Worm (Caenorhabditis elegans) whole organism, L4/young adult: ENCODE measurements around the gene bmy-1.

Source experiments
- dao-5 ChIP-seq: sonication (generic microtip); optimal IDR thresholded peaks from 2 replicates; lab custom pipeline; 2016; ENCODE audit warnings: missing genotype, missing genetic modification characterization, moderate library complexity, missing compliant biosample characterization
- him-1 ChIP-seq: sonication (generic microtip); optimal IDR thresholded peaks from 2 replicates; lab custom pipeline; 2016; ENCODE audit warnings: missing genotype, missing genetic modification reagents, missing genetic modification characterization, missing compliant biosample characterization

DNA sequence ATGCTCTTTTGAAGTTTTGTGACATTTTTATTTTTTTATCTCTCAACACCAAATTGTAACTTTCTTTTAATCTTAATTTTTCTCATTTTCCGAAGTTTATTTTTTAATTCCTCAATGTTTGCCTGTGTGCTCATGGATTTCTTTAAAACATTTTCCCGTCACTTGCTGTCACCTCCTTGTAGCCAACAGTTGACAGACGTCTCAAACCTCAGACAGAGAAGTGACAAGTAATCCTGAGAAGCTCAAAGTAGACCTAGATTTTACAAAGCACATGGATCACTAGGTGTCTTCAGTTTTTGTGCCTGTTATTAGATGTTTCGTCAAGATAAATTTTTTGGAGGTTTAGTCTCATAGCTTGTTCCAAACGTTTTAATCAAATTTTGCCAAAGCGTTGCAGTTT lies 48.8 kb upstream of the bmy-1 start:
- no peak for TF ChIP-seq him-1
- no peak for TF ChIP-seq dao-5 (tag; lab: Kevin White, UChicago)
